Worm (Caenorhabditis elegans) whole organism, young adult: ENCODE data around the gene thn-1.
A peak's percentile ranks its signal among the peaks of the same experiment; 100 is the strongest.

Source experiments
- B0261.1 ChIP-seq: sonication (generic microtip); optimal IDR thresholded peaks from 2 replicates; lab custom pipeline; 2016; ENCODE audit warnings: mild to moderate bottlenecking, missing genetic modification characterization, moderate library complexity, missing compliant biosample characterization
- D2030.7 ChIP-seq: fragments of 200-800 bp; sonication (Bioruptor generic); IDR thresholded peaks from 2 replicates; pipeline ENCODE4 v1.3.6; 2022; ENCODE audit warnings: missing genetic modification reagents, missing genetic modification characterization, missing compliant biosample characterization
- F22D6.2 ChIP-seq: sonication (generic microtip); optimal IDR thresholded peaks from 2 replicates; lab custom pipeline; 2016; ENCODE audit warnings: mild to moderate bottlenecking, missing genetic modification characterization, missing compliant biosample characterization
- F33H1.4 ChIP-seq: fragments of 200-800 bp; sonication (Bioruptor generic); IDR thresholded peaks from 2 replicates; pipeline ENCODE4 v1.3.6; 2022; ENCODE audit warnings: missing genetic modification reagents, missing genetic modification characterization, missing compliant biosample characterization
- F57A8.1 ChIP-seq: fragments of 200-800 bp; sonication (Bioruptor generic); optimal IDR thresholded peaks from 2 replicates; lab custom pipeline; 2018; ENCODE audit warnings: mild to moderate bottlenecking, missing genetic modification characterization, moderate library complexity, missing compliant biosample characterization
- Y53F4B.3 ChIP-seq: fragments of 200-800 bp; sonication (Bioruptor generic); IDR thresholded peaks from 2 replicates; pipeline ENCODE4 v1.3.6; 2022; ENCODE audit warnings: missing genetic modification reagents, missing genetic modification characterization, missing compliant biosample characterization
- Y53G8AR.9 ChIP-seq: fragments of 200-800 bp; sonication (Bioruptor generic); conservative IDR thresholded peaks from 2 replicates; pipeline ENCODE4 v1.3.6; 2022; ENCODE audit warnings: missing genetic modification reagents, missing genetic modification characterization, missing compliant biosample characterization
- Y79H2A.3 ChIP-seq: fragments of 200-800 bp; sonication (Bioruptor generic); conservative IDR thresholded peaks from 2 replicates; pipeline ENCODE4 v1.3.6; 2022; ENCODE audit warnings: missing genetic modification reagents, missing genetic modification characterization, missing compliant biosample characterization
- akir-1 ChIP-seq: fragments of 200-800 bp; sonication (Bioruptor generic); optimal IDR thresholded peaks from 2 replicates; lab custom pipeline; 2018; ENCODE audit warnings: mild to moderate bottlenecking, missing genetic modification characterization, moderate library complexity, missing compliant biosample characterization
- attf-3 ChIP-seq: fragments of 200-800 bp; sonication (Bioruptor generic); conservative IDR thresholded peaks from 2 replicates; pipeline ENCODE4 v1.3.6; 2022; ENCODE audit warnings: missing genetic modification reagents, missing genetic modification characterization, missing compliant biosample characterization
- attf-5 ChIP-seq: fragments of 200-800 bp; sonication (Bioruptor generic); optimal IDR thresholded peaks from 2 replicates; lab custom pipeline; 2018; ENCODE audit warnings: mild to moderate bottlenecking, missing genetic modification characterization, missing compliant biosample characterization
- bed-1 ChIP-seq: fragments of 200-800 bp; sonication (Bioruptor generic); IDR thresholded peaks from 2 replicates; pipeline ENCODE4 v1.3.6; 2022; ENCODE audit warnings: missing genetic modification reagents, missing genetic modification characterization, missing compliant biosample characterization
- cebp-1 ChIP-seq, 2 experiments: fragments of 200-800 bp in 1 of 2; sonication (Bioruptor generic) in 1 of 2; sonication (generic microtip) in 1 of 2; IDR thresholded peaks in 1 of 2; optimal IDR thresholded peaks in 1 of 2; 2 replicates each; pipeline versions ENCODE4 v1.3.6 to Lab custom; 2017 to 2022; ENCODE audit warnings: missing compliant biosample characterization in 2 of 2, missing genetic modification characterization in 2 of 2, mild to moderate bottlenecking in 1 of 2, missing genetic modification reagents in 1 of 2, moderate library complexity in 1 of 2
- cebp-2 ChIP-seq: fragments of 200-800 bp; sonication (Bioruptor generic); IDR thresholded peaks from 2 replicates; pipeline ENCODE4 v1.3.6; 2022; ENCODE audit warnings: missing genetic modification characterization, missing compliant biosample characterization
- ceh-100 ChIP-seq: fragments of 200-800 bp; sonication (Bioruptor generic); IDR thresholded peaks from 2 replicates; pipeline ENCODE4 v1.3.6; 2022; ENCODE audit warnings: missing genetic modification reagents, missing genetic modification characterization, missing compliant biosample characterization
- ceh-40 ChIP-seq: fragments of 200-800 bp; sonication (Bioruptor generic); IDR thresholded peaks from 2 replicates; pipeline ENCODE4 v1.3.6; 2022; ENCODE audit warnings: missing genetic modification characterization, missing compliant biosample characterization
- dpl-1 ChIP-seq: fragments of 150-350 bp; optimal IDR thresholded peaks from 2 replicates; lab custom pipeline; 2014; ENCODE audit warnings: missing biosample characterization, missing genetic modification reagents, missing genetic modification characterization
- efl-1 ChIP-seq: fragments of 150-350 bp; optimal IDR thresholded peaks from 2 replicates; lab custom pipeline; 2014; ENCODE audit warnings: missing biosample characterization, missing genetic modification reagents, missing genetic modification characterization
- egl-44 ChIP-seq: fragments of 200-800 bp; sonication (Bioruptor generic); IDR thresholded peaks from 2 replicates; pipeline ENCODE4 v1.3.6; 2022; ENCODE audit warnings: missing genetic modification reagents, missing genetic modification characterization, missing compliant biosample characterization
- hmg-1.2 ChIP-seq: fragments of 200-800 bp; sonication (Bioruptor generic); IDR thresholded peaks from 2 replicates; pipeline ENCODE4 v1.3.6; 2022; ENCODE audit warnings: missing genetic modification reagents, missing genetic modification characterization, missing compliant biosample characterization
- lin-35 ChIP-seq, 3 experiments: fragments of 150-350 bp in 2 of 3; sonication (generic microtip) in 1 of 3; optimal IDR thresholded peaks; 2 replicates each; lab custom pipeline; 2014 to 2018; ENCODE audit warnings: missing biosample characterization in 3 of 3, missing genetic modification characterization in 3 of 3, missing genetic modification reagents in 3 of 3
- lin-40 ChIP-seq: sonication (generic microtip); optimal IDR thresholded peaks from 2 replicates; lab custom pipeline; 2016; ENCODE audit warnings: missing genetic modification characterization, mild to moderate bottlenecking, missing compliant biosample characterization, missing genotype, missing genetic modification reagents
- lin-54 ChIP-seq: fragments of 200-800 bp; sonication (Bioruptor generic); optimal IDR thresholded peaks from 2 replicates; lab custom pipeline; 2018; ENCODE audit warnings: mild to moderate bottlenecking, missing genetic modification characterization, missing compliant biosample characterization
- lsl-1 ChIP-seq: fragments of 200-800 bp; sonication (Bioruptor generic); optimal IDR thresholded peaks from 2 replicates; lab custom pipeline; 2018; ENCODE audit warnings: mild to moderate bottlenecking, missing genetic modification characterization, moderate library complexity, missing compliant biosample characterization
- madf-8 ChIP-seq: fragments of 200-800 bp; sonication (Bioruptor generic); conservative IDR thresholded peaks from 2 replicates; pipeline ENCODE4 v1.3.6; 2022; ENCODE audit warnings: missing genetic modification reagents, missing genetic modification characterization, missing compliant biosample characterization
- mcd-1 ChIP-seq: fragments of 200-800 bp; sonication (Bioruptor generic); IDR thresholded peaks from 2 replicates; pipeline ENCODE4 v1.3.6; 2022; ENCODE audit warnings: missing genetic modification reagents, missing genetic modification characterization, missing compliant biosample characterization
- nfyb-1 ChIP-seq: fragments of 200-800 bp; sonication (Bioruptor generic); IDR thresholded peaks from 2 replicates; pipeline ENCODE4 v1.3.6; 2022; ENCODE audit warnings: missing genetic modification reagents, missing genetic modification characterization, missing compliant biosample characterization
- nhr-120 ChIP-seq: fragments of 200-800 bp; sonication (Bioruptor generic); IDR thresholded peaks from 2 replicates; pipeline ENCODE4 v1.3.6; 2022; ENCODE audit warnings: missing genetic modification characterization, missing compliant biosample characterization
- nhr-80 ChIP-seq: sonication (generic microtip); optimal IDR thresholded peaks from 2 replicates; lab custom pipeline; 2016; ENCODE audit warnings: missing genetic modification characterization, missing compliant biosample characterization
- rcor-1 ChIP-seq: fragments of 200-800 bp; sonication (Bioruptor generic); IDR thresholded peaks from 2 replicates; pipeline ENCODE4 v1.3.6; 2022; ENCODE audit warnings: missing genetic modification reagents, missing genetic modification characterization, missing compliant biosample characterization
- tbp1 ChIP-seq: fragments of 200-800 bp; sonication (Bioruptor generic); optimal IDR thresholded peaks from 2 replicates; lab custom pipeline; 2018; ENCODE audit warnings: mild to moderate bottlenecking, missing genetic modification characterization, missing compliant biosample characterization
- unc-130 ChIP-seq: sonication (generic microtip); optimal IDR thresholded peaks from 2 replicates; lab custom pipeline; 2016; ENCODE audit warnings: missing genetic modification reagents, missing genetic modification characterization, missing compliant biosample characterization
- xnd-1 ChIP-seq: sonication (generic microtip); optimal IDR thresholded peaks from 2 replicates; lab custom pipeline; 2016; ENCODE audit warnings: missing genotype, missing genetic modification reagents, missing genetic modification characterization, missing compliant biosample characterization
- zfh-2 ChIP-seq: fragments of 200-800 bp; sonication (Bioruptor generic); conservative IDR thresholded peaks from 2 replicates; pipeline ENCODE4 v1.3.6; 2022; ENCODE audit warnings: missing genetic modification reagents, missing genetic modification characterization, missing compliant biosample characterization
- ztf-18 ChIP-seq: sonication (generic microtip); optimal IDR thresholded peaks from 2 replicates; lab custom pipeline; 2016; ENCODE audit warnings: missing genotype, mild to moderate bottlenecking, missing genetic modification characterization, missing compliant biosample characterization

thn-1 gene

ce11 chrIV:12335248-12335647, 44.6 kb upstream of the thn-1 start:
- 0 out of 2 replicates have a peak, but pooled peaks have one; percentile 22 for TF ChIP-seq D2030.7 (GFP tag; lab: Robert Waterston, UW)
- no peak for TF ChIP-seq mcd-1
- TF ChIP-seq attf-5 (GFP tag; lab: Kevin White, UChicago) = peak; percentile 10
- TF ChIP-seq cebp-2 (GFP tag; lab: Robert Waterston, UW) = peak; percentile 80; the same call in 1 of the 2 replicates
- TF ChIP-seq Y79H2A.3 (GFP tag; lab: Robert Waterston, UW) = no peak
- TF ChIP-seq nfyb-1 = 0 out of 2 replicates have a peak, but pooled peaks have one; percentile 29
- TF ChIP-seq egl-44 = no peak
- no peak for TF ChIP-seq dpl-1
- TF ChIP-seq hmg-1.2 (GFP tag; lab: Robert Waterston, UW) = peak; percentile 18; the same call in 1 of the 2 replicates
- TF ChIP-seq zfh-2 (GFP tag; lab: Robert Waterston, UW) = peak; percentile 74
- no peak for TF ChIP-seq cebp-1 (GFP tag; IDR thresholded peaks at IDR 0.05; lab: Robert Waterston, UW)
- TF ChIP-seq cebp-1 (tag; optimal IDR thresholded peaks at IDR 0.05; lab: Kevin White, UChicago) = peak; percentile 41
- peak; percentile 25 for TF ChIP-seq nhr-80
- no peak for TF ChIP-seq tbp1 (GFP tag; lab: Kevin White, UChicago)

- TF ChIP-seq lsl-1 (peak; percentile 52), xnd-1 (peak; percentile 25), F33H1.4 (peak; percentile 62), madf-8 (GFP tag; lab: Robert Waterston, UW) (0 out of 2 replicates have a peak, but pooled peaks have one; percentile 14), akir-1 (no peak)
- TF ChIP-seq, all 124 proteins: peak for 4
Measured at ce11 chrIV:12335798-12336197, 44.1 kb upstream of the thn-1 start, which contains the start of gene F19B6.1. TSS of gene F19B6.1 (minus strand) at chrIV:12336075.

ce11 chrIV:12336893-12337627, 42.8 kb upstream of the thn-1 start, which contains the start of the genes F19B6.10 and wht-5:
TSS of gene F19B6.10 (plus strand) at chrIV:12337193.
TSS of gene wht-5 (plus strand) at chrIV:12337577.
- TF ChIP-seq lin-40 = no peak
- TF ChIP-seq bed-1 (GFP tag; lab: Robert Waterston, UW) = no peak
- TF ChIP-seq lin-54 (GFP tag; lab: Kevin White, UChicago) = no peak
- TF ChIP-seq F22D6.2 (tag; lab: Kevin White, UChicago) = no peak
- TF ChIP-seq ztf-18 (tag; lab: Kevin White, UChicago) = no peak
- TF ChIP-seq F57A8.1 (GFP tag; lab: Kevin White, UChicago) = no peak
- TF ChIP-seq ceh-100 = no peak
- no peak for TF ChIP-seq efl-1
- TF ChIP-seq F33H1.4 = no peak
- TF ChIP-seq Y53F4B.3 (GFP tag; lab: Robert Waterston, UW) = no peak
- TF ChIP-seq unc-130 (GFP tag; lab: Kevin White, UChicago) = no peak
- no peak for TF ChIP-seq attf-3
- no peak for TF ChIP-seq nhr-120 (GFP tag; lab: Robert Waterston, UW)
- no peak for TF ChIP-seq lin-35 (GFP tag; optimal IDR thresholded peaks at IDR 0.05; lab: Kevin White, UChicago)
- no peak for TF ChIP-seq lsl-1
- TF ChIP-seq ceh-40 (GFP tag; lab: Robert Waterston, UW) = no peak
- no peak for TF ChIP-seq Y53G8AR.9 (GFP tag; lab: Robert Waterston, UW)
- no peak for TF ChIP-seq B0261.1 (tag; lab: Kevin White, UChicago)
- TF ChIP-seq rcor-1 = no peak
- no peak for TF ChIP-seq nfyb-1
